Fruit fly (Drosophila melanogaster) whole organism, embryonic: ENCODE results near the gene CG17029.
A peak's percentile ranks its signal among the peaks of the same experiment; 100 is the strongest.

Experiments
- Abd-B ChIP-seq: fragments of 200-800 bp; sonication (Bioruptor generic); optimal IDR thresholded peaks from 2 replicates; lab custom pipeline; 2018; ENCODE audit warnings: missing biosample characterization, mild to moderate bottlenecking, missing genetic modification characterization, moderate library complexity
- Adf1 ChIP-seq: fragments of 200-800 bp; sonication (Bioruptor generic); IDR thresholded peaks from 2 replicates; pipeline ENCODE4 v1.3.6; 2022; ENCODE audit warnings: missing biosample characterization, missing genetic modification characterization
- Antp ChIP-seq: fragments of 200-800 bp; sonication (Bioruptor generic); optimal IDR thresholded peaks from 3 replicates; lab custom pipeline; 2016; ENCODE audit warnings: missing biosample characterization, missing genetic modification characterization
- CG10366 ChIP-seq: fragments of 200-800 bp; sonication (Bioruptor generic); IDR thresholded peaks from 2 replicates; pipeline ENCODE4 v1.3.6; 2022; ENCODE audit warnings: missing biosample characterization, missing genetic modification characterization
- CG11247 ChIP-seq: fragments of 200-800 bp; sonication (Bioruptor generic); IDR thresholded peaks from 2 replicates; pipeline ENCODE4 v1.3.6; 2022; ENCODE audit warnings: missing biosample characterization, missing genetic modification characterization
- CG12744 ChIP-seq: fragments of 200-800 bp; sonication (Bioruptor generic); optimal IDR thresholded peaks from 2 replicates; lab custom pipeline; 2016; ENCODE audit warnings: missing biosample characterization, missing genetic modification characterization
- CG12769 ChIP-seq: fragments of 200-800 bp; sonication (Bioruptor generic); optimal IDR thresholded peaks from 2 replicates; lab custom pipeline; 2019; ENCODE audit warnings: missing biosample characterization, mild to moderate bottlenecking, missing genetic modification characterization, moderate library complexity
- CG14710 ChIP-seq: fragments of 200-800 bp; sonication (Bioruptor generic); optimal IDR thresholded peaks from 3 replicates; lab custom pipeline; 2019; ENCODE audit warnings: missing biosample characterization, mild to moderate bottlenecking, missing genetic modification characterization, moderate library complexity
- CG15269 ChIP-seq: fragments of 200-800 bp; sonication (Bioruptor generic); optimal IDR thresholded peaks from 2 replicates; lab custom pipeline; 2018; ENCODE audit warnings: missing biosample characterization, mild to moderate bottlenecking, missing genetic modification characterization, moderate library complexity
- CG17568 ChIP-seq: fragments of 200-800 bp; sonication (Bioruptor generic); optimal IDR thresholded peaks from 2 replicates; lab custom pipeline; 2018; ENCODE audit warnings: missing biosample characterization, mild to moderate bottlenecking, missing genetic modification characterization, moderate library complexity
- CG18476 ChIP-seq: fragments of 200-800 bp; sonication (Bioruptor generic); optimal IDR thresholded peaks from 2 replicates; lab custom pipeline; 2016; ENCODE audit warnings: missing biosample characterization, mild to moderate bottlenecking, missing genetic modification characterization
- CG32772 ChIP-seq: fragments of 200-800 bp; sonication (Bioruptor generic); IDR thresholded peaks from 2 replicates; pipeline ENCODE4 v1.3.6; 2022; ENCODE audit warnings: missing biosample characterization, missing genetic modification characterization
- CG33213 ChIP-seq: fragments of 200-800 bp; sonication (Bioruptor generic); optimal IDR thresholded peaks from 3 replicates; lab custom pipeline; 2016; ENCODE audit warnings: missing biosample characterization, missing genetic modification characterization
- CG34224 ChIP-seq: fragments of 200-800 bp; sonication (Bioruptor generic); IDR thresholded peaks from 3 replicates; pipeline ENCODE4 v1.3.6; 2022; ENCODE audit warnings: missing biosample characterization, missing genetic modification characterization; ENCODE audit not compliant: partially characterized antibody
- CG3726 ChIP-seq: fragments of 200-800 bp; sonication (Bioruptor generic); IDR thresholded peaks from 3 replicates; pipeline ENCODE4, ENCODE4 v1.3.6; 2022; ENCODE audit warnings: missing biosample characterization, missing genetic modification characterization
- CG4707 ChIP-seq: fragments of 200-800 bp; sonication (Bioruptor generic); optimal IDR thresholded peaks from 2 replicates; lab custom pipeline; 2018; ENCODE audit warnings: missing biosample characterization, mild to moderate bottlenecking, missing genetic modification characterization, moderate library complexity
- CG6254 ChIP-seq: fragments of 200-800 bp; sonication (Bioruptor generic); optimal IDR thresholded peaks from 3 replicates; lab custom pipeline; 2017; ENCODE audit warnings: mild to moderate bottlenecking, missing biosample characterization, missing genetic modification reagents, missing genetic modification characterization
- CG6683 ChIP-seq: fragments of 200-800 bp; sonication (Bioruptor generic); optimal IDR thresholded peaks from 2 replicates; lab custom pipeline; 2017; ENCODE audit warnings: missing biosample characterization, mild to moderate bottlenecking, missing genetic modification characterization, missing genetic modification reagents
- CG8924 ChIP-seq: fragments of 200-800 bp; optimal IDR thresholded peaks from 3 replicates; lab custom pipeline; 2019; ENCODE audit warnings: missing biosample characterization, mild to moderate bottlenecking, missing genetic modification characterization, moderate library complexity
- CG9437 ChIP-seq: fragments of 200-800 bp; sonication (Bioruptor generic); optimal IDR thresholded peaks from 2 replicates; lab custom pipeline; 2018; ENCODE audit warnings: missing biosample characterization, mild to moderate bottlenecking, missing genetic modification characterization
- CG9817 ChIP-seq: fragments of 200-800 bp; sonication (Bioruptor generic); optimal IDR thresholded peaks from 2 replicates; lab custom pipeline; 2018; ENCODE audit warnings: missing biosample characterization, mild to moderate bottlenecking, missing genetic modification characterization, moderate library complexity
- D19B ChIP-seq: fragments of 200-800 bp; sonication (Bioruptor generic); optimal IDR thresholded peaks from 2 replicates; lab custom pipeline; 2017; ENCODE audit warnings: missing biosample characterization, mild to moderate bottlenecking, missing genetic modification characterization
- Dfd ChIP-seq, 2 experiments: fragments of >200 bp; optimal IDR thresholded peaks; 2 replicates each; lab custom pipeline; 2017; ENCODE audit warnings: missing biosample characterization in 2 of 2, missing genetic modification characterization in 2 of 2
- HLHmδ ChIP-seq: fragments of 200-800 bp; sonication (Bioruptor generic); optimal IDR thresholded peaks from 2 replicates; lab custom pipeline; 2018; ENCODE audit warnings: missing biosample characterization, mild to moderate bottlenecking, missing genetic modification characterization, moderate library complexity
- Lpt ChIP-seq: fragments of >200 bp; optimal IDR thresholded peaks from 2 replicates; lab custom pipeline; 2018; ENCODE audit warnings: missing biosample characterization, missing genetic modification characterization
- Neu2 ChIP-seq: fragments of 200-800 bp; sonication (Bioruptor generic); optimal IDR thresholded peaks from 3 replicates; lab custom pipeline; 2016; ENCODE audit warnings: missing biosample characterization, missing genetic modification characterization, borderline replicate concordance
- Poxn ChIP-seq: fragments of 200-800 bp; sonication (Bioruptor generic); IDR thresholded peaks from 2 replicates; pipeline ENCODE4 v1.3.6; 2022; ENCODE audit warnings: missing biosample characterization, missing genetic modification characterization
- Rx ChIP-seq: fragments of 200-800 bp; sonication (Bioruptor generic); IDR thresholded peaks from 2 replicates; pipeline ENCODE4 v1.3.6; 2022; ENCODE audit warnings: missing biosample characterization, missing genetic modification characterization
- Xrp1 ChIP-seq: fragments of 200-800 bp; sonication (Bioruptor generic); IDR thresholded peaks from 2 replicates; pipeline ENCODE4 v1.3.6; 2022; ENCODE audit warnings: missing biosample characterization, missing genetic modification characterization
- bbx ChIP-seq: fragments of 200-800 bp; sonication (Bioruptor generic); IDR thresholded peaks from 2 replicates; pipeline ENCODE4 v1.3.6; 2022; ENCODE audit warnings: missing biosample characterization, missing genetic modification characterization; ENCODE audit not compliant: partially characterized antibody
- bowl ChIP-seq: fragments of 200-800 bp; sonication (Bioruptor generic); IDR thresholded peaks from 2 replicates; pipeline ENCODE4 v1.3.6; 2022; ENCODE audit warnings: missing biosample characterization, missing genetic modification characterization
- cas ChIP-seq: fragments of 200-800 bp; sonication (Bioruptor generic); IDR thresholded peaks from 2 replicates; pipeline ENCODE4 v1.3.6; 2022; ENCODE audit warnings: missing biosample characterization, missing genetic modification characterization
- cg ChIP-seq: fragments of 200-800 bp; sonication (Bioruptor generic); optimal IDR thresholded peaks from 3 replicates; lab custom pipeline; 2019; ENCODE audit warnings: missing biosample characterization, mild to moderate bottlenecking, missing genetic modification characterization, moderate library complexity
- ci ChIP-seq: fragments of 200-800 bp; sonication (Bioruptor generic); IDR thresholded peaks from 3 replicates; pipeline ENCODE4 v1.3.6; 2022; ENCODE audit warnings: missing biosample characterization, missing genetic modification characterization
- fd102C ChIP-seq: fragments of 200-800 bp; sonication (Bioruptor generic); optimal IDR thresholded peaks from 2 replicates; lab custom pipeline; 2018; ENCODE audit warnings: missing biosample characterization, mild to moderate bottlenecking, missing genetic modification characterization, moderate library complexity
- fd64A ChIP-seq: fragments of 200-800 bp; sonication (Bioruptor generic); optimal IDR thresholded peaks from 3 replicates; lab custom pipeline; 2018; ENCODE audit warnings: missing biosample characterization, mild to moderate bottlenecking, missing genetic modification characterization
- gce ChIP-seq: fragments of 200-800 bp; sonication (Bioruptor generic); IDR thresholded peaks from 3 replicates; pipeline ENCODE4 v1.3.6; 2022; ENCODE audit warnings: missing biosample characterization, missing genetic modification characterization
- hth ChIP-seq: fragments of >200 bp; optimal IDR thresholded peaks from 2 replicates; lab custom pipeline; 2017; ENCODE audit warnings: inconsistent platforms
- nom ChIP-seq: fragments of 200-800 bp; sonication (Bioruptor generic); optimal IDR thresholded peaks from 2 replicates; lab custom pipeline; 2017; ENCODE audit warnings: missing biosample characterization, missing genetic modification characterization, mild to moderate bottlenecking, moderate library complexity, missing genetic modification reagents
- otp ChIP-seq: fragments of 200-800 bp; sonication (Bioruptor generic); IDR thresholded peaks from 3 replicates; pipeline ENCODE4, ENCODE4 v1.3.6; 2022; ENCODE audit warnings: missing biosample characterization, missing genetic modification characterization
- pfk ChIP-seq: fragments of 200-800 bp; sonication (Bioruptor generic); optimal IDR thresholded peaks from 2 replicates; lab custom pipeline; 2018; ENCODE audit warnings: missing biosample characterization, mild to moderate bottlenecking, missing genetic modification characterization, moderate library complexity
- pita ChIP-seq: fragments of 200-800 bp; sonication (Bioruptor generic); optimal IDR thresholded peaks from 2 replicates; lab custom pipeline; 2017; ENCODE audit warnings: missing biosample characterization, mild to moderate bottlenecking, missing genetic modification characterization
- prd ChIP-seq, 3 experiments: fragments of >200 bp in 2 of 3; fragments of 200-800 bp in 1 of 3; sonication (Bioruptor generic) in 1 of 3; optimal IDR thresholded peaks in 2 of 3; IDR thresholded peaks in 1 of 3; 2 replicates in 2 of 3; 3 replicates in 1 of 3; pipeline versions ENCODE4 v1.3.6 to Lab custom; 2017 to 2022; ENCODE audit warnings: missing biosample characterization in 1 of 3, missing genetic modification characterization in 1 of 3
- salm ChIP-seq: fragments of 200-800 bp; sonication (Bioruptor generic); optimal IDR thresholded peaks from 2 replicates; lab custom pipeline; 2018; ENCODE audit warnings: missing biosample characterization, mild to moderate bottlenecking, missing genetic modification characterization
- slbo ChIP-seq: fragments of 200-800 bp; sonication (Bioruptor generic); IDR thresholded peaks from 2 replicates; pipeline ENCODE4 v1.3.6; 2022; ENCODE audit warnings: missing biosample characterization, missing genetic modification characterization
- sqz ChIP-seq: fragments of 200-800 bp; sonication (Bioruptor generic); optimal IDR thresholded peaks from 3 replicates; lab custom pipeline; 2018; ENCODE audit warnings: missing biosample characterization, mild to moderate bottlenecking, missing genetic modification characterization
- tap ChIP-seq: fragments of 200-800 bp; optimal IDR thresholded peaks from 3 replicates; lab custom pipeline; 2019; ENCODE audit warnings: missing biosample characterization, mild to moderate bottlenecking, missing genetic modification characterization, moderate library complexity
- ttk ChIP-seq: fragments of 200-800 bp; sonication (Bioruptor generic); IDR thresholded peaks from 2 replicates; pipeline ENCODE4 v2.1.2; 2022; ENCODE audit warnings: missing biosample characterization, missing genetic modification characterization
- vfl ChIP-seq: fragments of 200-800 bp; sonication (Bioruptor generic); optimal IDR thresholded peaks from 2 replicates; lab custom pipeline; 2016; ENCODE audit warnings: missing biosample characterization, missing genetic modification characterization

The CG17029 gene

DNA sequence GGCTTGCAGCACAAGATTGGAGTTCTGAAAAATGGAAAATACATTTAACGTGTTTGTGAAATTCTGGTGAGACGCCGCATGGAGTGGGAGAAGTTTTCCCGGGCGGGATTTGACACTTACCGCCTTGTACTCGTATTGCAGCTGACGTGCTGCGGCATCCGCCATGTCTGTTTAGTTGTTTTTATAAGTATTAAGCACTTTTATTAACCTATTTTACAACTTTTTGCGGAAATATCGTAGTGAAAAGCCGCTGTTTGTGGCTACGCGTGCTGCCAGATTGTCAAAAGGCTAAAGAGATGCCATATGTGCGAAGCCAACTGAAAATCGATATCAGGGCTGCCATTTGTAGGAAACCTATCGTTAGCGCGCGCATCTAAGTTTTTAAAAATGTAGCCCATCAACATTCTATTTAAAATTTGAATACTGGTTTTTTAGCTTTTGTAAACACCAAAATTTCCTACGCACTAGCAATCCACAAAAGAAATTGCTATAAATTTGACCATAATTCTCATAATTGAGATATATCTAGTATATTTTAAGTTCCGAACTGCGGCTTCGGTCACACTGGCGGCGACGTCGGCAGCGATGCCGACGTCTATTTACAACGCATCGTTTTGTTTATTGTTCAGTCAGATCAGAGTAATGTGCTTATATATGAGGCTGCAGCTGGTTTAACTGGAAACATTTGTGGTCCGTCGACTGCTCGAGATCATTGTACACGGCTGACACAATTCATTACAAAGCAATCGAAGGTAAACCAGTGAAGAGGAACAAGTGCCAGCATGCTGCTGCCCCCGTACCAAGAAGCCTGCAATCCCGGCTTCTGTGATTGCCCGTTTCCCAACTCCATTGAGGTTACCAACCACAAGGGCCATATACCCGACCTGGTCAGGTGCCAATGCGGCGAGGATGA is 8.8 kb upstream of the CG17029 start, which contains the start of the genes Brr2 and CG10516 (continued):
- TF ChIP-seq Dfd (GFP tag; optimal IDR thresholded peaks at IDR 0.05; lab: Kevin White, UChicago) (no peak), CG4707 (GFP tag; lab: Kevin White, UChicago) (no peak), bowl (no peak), otp (GFP tag; lab: Robert Waterston, UW) (no peak), HLHmδ (GFP tag; lab: Kevin White, UChicago) (no peak), Rx (no peak), slbo (GFP tag; lab: Robert Waterston, UW) (no peak), CG18476 (no peak), pita (GFP tag; lab: Kevin White, UChicago) (no peak), CG15269 (tag; lab: Kevin White, UChicago) (no peak), Xrp1 (no peak), Neu2 (GFP tag; lab: Kevin White, UChicago) (no peak), CG32772 (GFP tag; lab: Robert Waterston, UW) (no peak), CG3726 (GFP tag; lab: Robert Waterston, UW) (no peak), fd64A (no peak), CG12744 (GFP tag; lab: Kevin White, UChicago) (no peak), sqz (GFP tag; lab: Kevin White, UChicago) (no peak), CG17568 (no peak), Lpt (no peak), CG10366 (GFP tag; lab: Robert Waterston, UW) (no peak), Poxn (GFP tag; lab: Robert Waterston, UW) (no peak), CG11247 (GFP tag; lab: Robert Waterston, UW) (no peak), fd102C (GFP tag; lab: Kevin White, UChicago) (no peak), cg (GFP tag; lab: Kevin White, UChicago) (no peak), ci (GFP tag; lab: Robert Waterston, UW) (no peak), CG6683 (no peak), salm (no peak), vfl (GFP tag; lab: Kevin White, UChicago) (no peak), cas (GFP tag; lab: Robert Waterston, UW) (no peak), CG9817 (tag; lab: Kevin White, UChicago) (peak; percentile 31), nom (GFP tag; lab: Kevin White, UChicago) (no peak), D19B (no peak), tap (no peak), Adf1 (GFP tag; lab: Robert Waterston, UW) (peak; percentile 97), CG9437 (GFP tag; lab: Kevin White, UChicago) (peak; percentile 7), bbx (GFP tag; lab: Robert Waterston, UW) (no peak), ttk (GFP tag; lab: Robert Waterston, UW) (no peak), CG6254 (GFP tag; lab: Kevin White, UChicago) (no peak), gce (GFP tag; lab: Robert Waterston, UW) (no peak), Abd-B (GFP tag; lab: Kevin White, UChicago) (no peak), CG14710 (peak; percentile 78), CG12769 (tag; lab: Kevin White, UChicago) (no peak), CG8924 (tag; lab: Kevin White, UChicago) (peak; percentile 23), hth (lab: Kevin White, UChicago) (no peak), prd (optimal IDR thresholded peaks at IDR 0.05; lab: Kevin White, UChicago) (no peak), prd (GFP tag; IDR thresholded peaks at IDR 0.05; lab: Robert Waterston, UW) (0 out of 3 replicates have a peak, but pooled peaks have one; percentile 17), CG34224 (GFP tag; lab: Robert Waterston, UW) (peak; percentile 27; the same call in 1 of the 3 replicates), CG33213 (peak; percentile 43), pfk (no peak), Antp (peak; percentile 10)
